Worm (Caenorhabditis elegans) whole organism, L2 larva: ENCODE results near the gene ZK795.3.
A peak's percentile ranks its signal among the peaks of the same experiment; 100 is the strongest.

Source experiments
- C34F6.9 ChIP-seq: fragments of 150-350 bp; optimal IDR thresholded peaks from 2 replicates; lab custom pipeline; 2014; ENCODE audit warnings: missing biosample characterization, missing genetic modification characterization
- F13H6.1 ChIP-seq: sonication (generic microtip); optimal IDR thresholded peaks from 2 replicates; lab custom pipeline; 2016; ENCODE audit warnings: missing genetic modification characterization, missing compliant biosample characterization
- R02D3.7 ChIP-seq: fragments of 150-350 bp; optimal IDR thresholded peaks from 2 replicates; lab custom pipeline; 2014; ENCODE audit warnings: missing biosample characterization, missing genetic modification characterization
- Y55F3AM.14 ChIP-seq: fragments of 200-800 bp; sonication (Bioruptor generic); optimal IDR thresholded peaks from 2 replicates; lab custom pipeline; 2018; ENCODE audit warnings: mild to moderate bottlenecking, missing genetic modification characterization, missing compliant biosample characterization
- ZK546.5 ChIP-seq: sonication (generic microtip); optimal IDR thresholded peaks from 2 replicates; lab custom pipeline; 2017; ENCODE audit warnings: missing biosample characterization, missing genetic modification characterization
- aly-2 ChIP-seq: fragments of 150-350 bp; optimal IDR thresholded peaks from 2 replicates; lab custom pipeline; 2014; ENCODE audit warnings: missing biosample characterization, missing genetic modification characterization
- ama-1 ChIP-seq: fragments of 150-350 bp; optimal IDR thresholded peaks from 2 replicates; lab custom pipeline; 2018; ENCODE audit warnings: inconsistent platforms
- blmp-1 ChIP-seq: sonication (generic microtip); optimal IDR thresholded peaks from 2 replicates; lab custom pipeline; 2017; ENCODE audit warnings: missing genetic modification characterization, mild to moderate bottlenecking, missing compliant biosample characterization, antibody characterized with exemption, moderate library complexity; ENCODE audit not compliant: insufficient read depth
- ceh-16 ChIP-seq: fragments of 150-350 bp; optimal IDR thresholded peaks from 2 replicates; lab custom pipeline; 2014; ENCODE audit warnings: missing biosample characterization, missing genetic modification characterization
- ceh-82 ChIP-seq: fragments of 150-350 bp; optimal IDR thresholded peaks from 2 replicates; lab custom pipeline; 2014; ENCODE audit warnings: missing biosample characterization, missing genetic modification characterization
- crh-2 ChIP-seq: sonication (generic microtip); optimal IDR thresholded peaks from 2 replicates; lab custom pipeline; 2017; ENCODE audit warnings: missing biosample characterization, missing genetic modification characterization
- dmd-4 ChIP-seq: sonication (generic microtip); optimal IDR thresholded peaks from 2 replicates; lab custom pipeline; 2017; ENCODE audit warnings: missing biosample characterization, missing genetic modification characterization
- elt-3 ChIP-seq: sonication (generic microtip); optimal IDR thresholded peaks from 2 replicates; lab custom pipeline; 2017; ENCODE audit warnings: missing biosample characterization, missing genetic modification characterization
- fos-1 ChIP-seq: fragments of 150-350 bp; optimal IDR thresholded peaks from 2 replicates; lab custom pipeline; 2014; ENCODE audit warnings: missing biosample characterization, missing genetic modification characterization
- gmeb-1 ChIP-seq: fragments of 150-350 bp; optimal IDR thresholded peaks from 2 replicates; lab custom pipeline; 2014; ENCODE audit warnings: missing biosample characterization, missing genetic modification characterization
- lin-13 ChIP-seq: fragments of 150-350 bp; optimal IDR thresholded peaks from 2 replicates; lab custom pipeline; 2014; ENCODE audit warnings: missing biosample characterization, missing genetic modification reagents, missing genetic modification characterization
- lin-39 ChIP-seq: fragments of 150-350 bp; optimal IDR thresholded peaks from 2 replicates; lab custom pipeline; 2014; ENCODE audit warnings: missing biosample characterization, missing genetic modification reagents, missing genetic modification characterization
- lsy-2 ChIP-seq, 2 experiments: fragments of 150-350 bp in 1 of 2; sonication (generic microtip) in 1 of 2; optimal IDR thresholded peaks; 2 replicates each; lab custom pipeline; 2014 to 2017; ENCODE audit warnings: missing biosample characterization in 2 of 2, missing genetic modification characterization in 2 of 2
- mab-5 ChIP-seq: fragments of 150-350 bp; optimal IDR thresholded peaks from 2 replicates; lab custom pipeline; 2014; ENCODE audit warnings: missing biosample characterization, missing genetic modification characterization
- mbf-1 ChIP-seq: sonication (generic microtip); optimal IDR thresholded peaks from 2 replicates; lab custom pipeline; 2017; ENCODE audit warnings: missing biosample characterization, missing genetic modification characterization
- nhr-10 ChIP-seq: sonication (generic microtip); optimal IDR thresholded peaks from 2 replicates; lab custom pipeline; 2017; ENCODE audit warnings: missing biosample characterization, missing genetic modification characterization
- nhr-12 ChIP-seq: fragments of 150-350 bp; optimal IDR thresholded peaks from 2 replicates; lab custom pipeline; 2014; ENCODE audit warnings: missing biosample characterization, missing genetic modification characterization
- nhr-129 ChIP-seq: fragments of 150-350 bp; optimal IDR thresholded peaks from 2 replicates; lab custom pipeline; 2014; ENCODE audit warnings: missing biosample characterization, missing genetic modification characterization
- nhr-21 ChIP-seq: fragments of 150-350 bp; optimal IDR thresholded peaks from 2 replicates; lab custom pipeline; 2014; ENCODE audit warnings: missing biosample characterization, missing genetic modification characterization
- nhr-23 ChIP-seq: fragments of 150-350 bp; optimal IDR thresholded peaks from 2 replicates; lab custom pipeline; 2014; ENCODE audit warnings: missing biosample characterization, missing genetic modification reagents, missing genetic modification characterization
- nhr-237 ChIP-seq: fragments of 150-350 bp; optimal IDR thresholded peaks from 2 replicates; lab custom pipeline; 2014; ENCODE audit warnings: missing biosample characterization, missing genetic modification characterization
- nhr-25 ChIP-seq: fragments of 150-350 bp; sonication (generic microtip); optimal IDR thresholded peaks from 3 replicates; lab custom pipeline; 2014; ENCODE audit warnings: missing biosample characterization, missing genetic modification characterization
- peb-1 ChIP-seq: fragments of 150-350 bp; optimal IDR thresholded peaks from 2 replicates; lab custom pipeline; 2014; ENCODE audit warnings: missing biosample characterization, missing genetic modification characterization
- skn-1 ChIP-seq: sonication (generic microtip); optimal IDR thresholded peaks from 2 replicates; lab custom pipeline; 2017; ENCODE audit warnings: missing biosample characterization, missing genetic modification characterization
- sma-3 ChIP-seq: sonication (generic microtip); optimal IDR thresholded peaks from 2 replicates; lab custom pipeline; 2016; ENCODE audit warnings: missing genetic modification reagents, missing genetic modification characterization, missing compliant biosample characterization
- sma-9 ChIP-seq, 2 experiments: fragments of 150-350 bp in 1 of 2; sonication (generic microtip) in 1 of 2; optimal IDR thresholded peaks; 2 replicates each; lab custom pipeline; 2014 to 2016; ENCODE audit warnings: missing genetic modification characterization in 2 of 2, mild to moderate bottlenecking in 1 of 2, missing biosample characterization in 1 of 2, missing compliant biosample characterization in 1 of 2, missing genetic modification reagents in 1 of 2, moderate library complexity in 1 of 2
- snpc-4 ChIP-seq: fragments of 150-350 bp; optimal IDR thresholded peaks from 2 replicates; lab custom pipeline; 2014; ENCODE audit warnings: missing biosample characterization, missing genetic modification characterization
- unc-39 ChIP-seq: fragments of 150-350 bp; optimal IDR thresholded peaks from 2 replicates; lab custom pipeline; 2014; ENCODE audit warnings: missing biosample characterization, missing genetic modification characterization
- unc-55 ChIP-seq: fragments of 150-350 bp; sonication (generic microtip); optimal IDR thresholded peaks from 3 replicates; lab custom pipeline; 2014; ENCODE audit warnings: missing biosample characterization, missing genetic modification reagents, missing genetic modification characterization
- unc-62 ChIP-seq: fragments of 150-350 bp; optimal IDR thresholded peaks from 2 replicates; lab custom pipeline; 2014; ENCODE audit warnings: missing biosample characterization, missing genetic modification reagents, missing genetic modification characterization
- zag-1 ChIP-seq: fragments of 150-350 bp; optimal IDR thresholded peaks from 2 replicates; lab custom pipeline; 2014; ENCODE audit warnings: missing biosample characterization, missing genetic modification characterization
- ztf-1 ChIP-seq: fragments of 200-800 bp; sonication (Bioruptor generic); conservative IDR thresholded peaks from 2 replicates; pipeline ENCODE4 v1.3.6; 2022; ENCODE audit warnings: missing genetic modification characterization, missing compliant biosample characterization
- ztf-11 ChIP-seq: sonication (generic microtip); optimal IDR thresholded peaks from 2 replicates; lab custom pipeline; 2017; ENCODE audit warnings: missing biosample characterization, missing genetic modification characterization

The ZK795.3 gene

DNA sequence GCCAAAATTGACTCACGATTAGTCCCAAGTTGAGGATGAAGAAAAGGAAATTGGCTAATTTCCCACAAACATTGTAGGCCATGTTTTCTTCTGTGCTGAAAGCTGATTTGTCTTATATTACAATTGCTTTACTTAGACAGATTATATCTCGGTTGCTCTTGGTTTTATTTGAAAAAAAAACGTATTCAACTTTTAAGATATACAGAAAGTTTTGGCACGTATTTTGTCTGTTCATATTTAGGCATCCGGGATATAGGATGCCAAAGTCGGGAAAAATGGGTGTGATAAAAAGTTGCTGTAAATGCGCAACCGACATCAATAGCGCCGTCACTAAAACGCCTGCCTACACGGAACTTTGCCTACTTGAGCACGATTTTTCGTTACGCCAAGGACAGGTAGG is 39.0 kb upstream of the ZK795.3 start, which contains the start of gene tsp-4:
TSS of gene tsp-4 (minus strand) at position 101 of the 400 bp plus-strand sequence.
- TF ChIP-seq F13H6.1 (tag; lab: Kevin White, UChicago) = no peak
- no peak for TF ChIP-seq unc-39 (tag; lab: Kevin White, UChicago)
- TF ChIP-seq ama-1 (lab: Kevin White, UChicago) = no peak

DNA sequence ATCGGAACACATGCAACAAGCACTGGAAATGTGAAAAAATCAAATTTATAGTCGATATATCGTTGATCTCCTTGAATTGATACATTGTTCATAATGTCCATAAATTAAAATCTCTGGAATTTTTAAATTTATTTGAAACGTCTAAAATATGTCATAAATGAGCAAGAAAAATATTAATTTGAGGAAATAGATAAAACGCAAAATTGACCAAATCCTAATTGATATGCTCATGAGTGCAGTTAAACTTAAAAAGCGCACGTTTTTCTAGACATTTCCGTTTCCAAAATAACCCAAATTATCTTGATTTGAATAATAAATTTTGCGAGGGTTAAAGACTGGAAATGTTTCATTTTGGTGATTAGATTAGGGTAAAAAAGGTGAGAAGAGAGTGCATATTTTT is 36.6 kb upstream of the ZK795.3 start, which contains the start of gene sru-13:
TSS of gene sru-13 (minus strand) at position 101 of the 400 bp plus-strand sequence.
- no peak for TF ChIP-seq elt-3 (tag; lab: Kevin White, UChicago)
- TF ChIP-seq zag-1 = no peak
- TF ChIP-seq blmp-1 (tag; lab: Kevin White, UChicago) = no peak
- no peak for TF ChIP-seq sma-3 (GFP tag; lab: Kevin White, UChicago)
- no peak for TF ChIP-seq Y55F3AM.14 (GFP tag; lab: Kevin White, UChicago)
- TF ChIP-seq nhr-12 (tag; lab: Kevin White, UChicago) = no peak
- TF ChIP-seq ceh-82 (tag; lab: Kevin White, UChicago) = no peak
- no peak for TF ChIP-seq mab-5 (tag; lab: Kevin White, UChicago)
- TF ChIP-seq ztf-11 (tag; lab: Kevin White, UChicago) = no peak
- no peak for TF ChIP-seq sma-9 (GFP tag; optimal IDR thresholded peaks at IDR 0.05; lab: Kevin White, UChicago)
- TF ChIP-seq sma-9 (tag; optimal IDR thresholded peaks at IDR 0.05; lab: Kevin White, UChicago) = no peak

DNA sequence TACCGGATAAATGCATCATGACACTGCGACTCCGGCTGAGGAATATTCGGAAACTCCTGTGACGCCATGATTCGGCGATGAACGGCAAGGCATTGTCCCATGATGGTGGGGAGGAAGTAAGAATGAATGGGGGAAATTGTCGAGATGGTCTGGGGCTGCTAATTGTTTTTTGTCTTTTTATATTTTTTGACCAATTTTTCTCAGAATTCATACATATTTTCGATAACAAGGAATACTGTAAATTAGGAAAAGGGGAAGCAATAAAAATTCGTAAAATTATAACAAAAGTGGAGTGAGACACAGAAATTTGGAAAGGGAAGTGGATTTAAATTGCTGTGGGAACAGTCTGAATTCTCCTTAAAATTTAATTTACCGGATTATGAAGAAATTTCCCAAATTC is 33.8 kb upstream of the ZK795.3 start, which contains the start of gene eak-4:
TSS of gene eak-4 (minus strand) at position 101 of the 400 bp plus-strand sequence.
- no peak for TF ChIP-seq elt-3 (tag; lab: Kevin White, UChicago)
- TF ChIP-seq sma-3 (GFP tag; lab: Kevin White, UChicago) = no peak
- no peak for TF ChIP-seq peb-1 (tag; lab: Kevin White, UChicago)
- TF ChIP-seq lsy-2 (tag; optimal IDR thresholded peaks at IDR 0.05; lab: Kevin White, UChicago) = no peak
- TF ChIP-seq F13H6.1 (tag; lab: Kevin White, UChicago) = no peak
- no peak for TF ChIP-seq lin-39 (tag; lab: Kevin White, UChicago)
- TF ChIP-seq unc-55 (GFP tag; lab: Kevin White, UChicago) = no peak
- TF ChIP-seq lin-13 (GFP tag; lab: Kevin White, UChicago) = no peak
- no peak for TF ChIP-seq Y55F3AM.14 (GFP tag; lab: Kevin White, UChicago)
- no peak for TF ChIP-seq nhr-21 (tag; lab: Kevin White, UChicago)
- no peak for TF ChIP-seq ama-1 (lab: Kevin White, UChicago)
- no peak for TF ChIP-seq nhr-129 (tag; lab: Kevin White, UChicago)
- no peak for TF ChIP-seq mab-5 (tag; lab: Kevin White, UChicago)
- no peak for TF ChIP-seq C34F6.9 (tag; lab: Kevin White, UChicago)
- TF ChIP-seq crh-2 (tag; lab: Kevin White, UChicago) = no peak

DNA sequence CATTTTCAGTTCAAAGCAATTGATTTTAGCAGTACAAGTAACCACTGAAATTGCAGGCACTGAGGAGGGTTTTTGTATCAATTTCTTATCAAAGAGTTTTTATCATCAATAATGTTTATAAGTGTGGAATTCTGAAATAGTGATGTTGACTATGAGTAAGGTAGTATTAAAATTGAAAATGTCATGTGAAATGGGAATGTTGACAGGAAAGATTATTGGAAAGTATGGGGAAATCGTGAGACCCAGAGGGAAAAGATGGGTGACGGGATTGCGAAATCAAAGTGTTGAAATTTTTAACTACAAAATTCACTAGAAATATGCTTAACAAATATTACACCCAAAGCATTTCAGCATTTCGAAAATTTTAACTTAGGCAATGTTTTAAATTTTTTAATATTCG is 31.9 kb upstream of the ZK795.3 start, which contains the start of gene F53B2.8:
TSS of gene F53B2.8 (minus strand) at position 180 of the 400 bp plus-strand sequence.
- TF ChIP-seq unc-55 (GFP tag; lab: Kevin White, UChicago) (no peak), C34F6.9 (tag; lab: Kevin White, UChicago) (peak; percentile 22), dmd-4 (tag; lab: Kevin White, UChicago) (no peak), nhr-237 (tag; lab: Kevin White, UChicago) (no peak), gmeb-1 (peak; percentile 71), F13H6.1 (tag; lab: Kevin White, UChicago) (peak; percentile 0), nhr-21 (tag; lab: Kevin White, UChicago) (no peak), snpc-4 (no peak), crh-2 (tag; lab: Kevin White, UChicago) (peak; percentile 75), nhr-25 (tag; lab: Kevin White, UChicago) (no peak), ztf-1 (GFP tag; lab: Robert Waterston, UW) (no peak), nhr-10 (tag; lab: Kevin White, UChicago) (peak; percentile 9), lsy-2 (tag; optimal IDR thresholded peaks at IDR 0.05; lab: Kevin White, UChicago) (peak in 1 of 2 experiments; percentile 34), sma-9 (GFP tag; optimal IDR thresholded peaks at IDR 0.05; lab: Kevin White, UChicago) (peak; percentile 57), sma-9 (tag; optimal IDR thresholded peaks at IDR 0.05; lab: Kevin White, UChicago) (no peak), unc-62 (GFP tag; lab: Kevin White, UChicago) (no peak), skn-1 (tag; lab: Kevin White, UChicago) (peak; percentile 19), ceh-82 (tag; lab: Kevin White, UChicago) (no peak), ZK546.5 (no peak), nhr-129 (tag; lab: Kevin White, UChicago) (peak; percentile 90), unc-39 (tag; lab: Kevin White, UChicago) (no peak), ama-1 (lab: Kevin White, UChicago) (peak; percentile 11), ceh-16 (tag; lab: Kevin White, UChicago) (no peak), mbf-1 (tag; lab: Kevin White, UChicago) (no peak), aly-2 (no peak), elt-3 (tag; lab: Kevin White, UChicago) (no peak), R02D3.7 (tag; lab: Kevin White, UChicago) (no peak), fos-1 (peak; percentile 97), nhr-23 (tag; lab: Kevin White, UChicago) (no peak)
- TF ChIP-seq, all 48 proteins: peak for 11
